Worm (Caenorhabditis elegans) whole organism, early embryonic: ENCODE data around the gene oac-3.

Experiments
- B0310.2 ChIP-seq: sonication (generic microtip); optimal IDR thresholded peaks from 2 replicates; lab custom pipeline; 2016; ENCODE audit warnings: mild to moderate bottlenecking, missing genetic modification characterization, missing compliant biosample characterization
- aly-1 ChIP-seq: sonication (generic microtip); optimal IDR thresholded peaks from 2 replicates; lab custom pipeline; 2016; ENCODE audit warnings: missing genetic modification characterization, missing compliant biosample characterization
- ama-1 ChIP-seq: fragments of 150-350 bp; optimal IDR thresholded peaks from 2 replicates; lab custom pipeline; 2014
- ceh-13 ChIP-seq: fragments of 200-800 bp; sonication (Bioruptor generic); optimal IDR thresholded peaks from 2 replicates; lab custom pipeline; 2018; ENCODE audit warnings: mild to moderate bottlenecking, missing genetic modification characterization, missing compliant biosample characterization
- ceh-36 ChIP-seq: sonication (generic microtip); optimal IDR thresholded peaks from 2 replicates; lab custom pipeline; 2016; ENCODE audit warnings: missing genetic modification characterization, inconsistent platforms, missing compliant biosample characterization
- ets-7 ChIP-seq: sonication (generic microtip); optimal IDR thresholded peaks from 2 replicates; lab custom pipeline; 2016; ENCODE audit warnings: missing genotype, missing genetic modification characterization, missing compliant biosample characterization
- flt-1 ChIP-seq: fragments of 200-800 bp; sonication (Bioruptor generic); IDR thresholded peaks from 2 replicates; pipeline ENCODE4 v1.3.6; 2022; ENCODE audit warnings: missing genetic modification characterization, missing compliant biosample characterization
- hmbx-1 ChIP-seq: sonication (generic microtip); optimal IDR thresholded peaks from 2 replicates; lab custom pipeline; 2016; ENCODE audit warnings: mild to moderate bottlenecking, missing genetic modification characterization, missing compliant biosample characterization
- hmg-4 ChIP-seq: fragments of 200-800 bp; sonication (Bioruptor generic); optimal IDR thresholded peaks from 2 replicates; lab custom pipeline; 2018; ENCODE audit warnings: mild to moderate bottlenecking, missing genetic modification characterization, missing compliant biosample characterization
- hnd-1 ChIP-seq: sonication (generic microtip); optimal IDR thresholded peaks from 2 replicates; lab custom pipeline; 2016; ENCODE audit warnings: missing genetic modification characterization, missing compliant biosample characterization
- pes-1 ChIP-seq: fragments of 200-800 bp; sonication (Bioruptor generic); IDR thresholded peaks from 2 replicates; pipeline ENCODE4 v1.3.6; 2022; ENCODE audit warnings: missing genetic modification reagents, missing genetic modification characterization, missing compliant biosample characterization
- scrt-1 ChIP-seq: fragments of 200-800 bp; sonication (Bioruptor generic); IDR thresholded peaks from 2 replicates; pipeline ENCODE4 v1.3.6; 2022; ENCODE audit warnings: missing genetic modification characterization, missing compliant biosample characterization
- sea-1 ChIP-seq: fragments of 200-800 bp; sonication (Bioruptor generic); conservative IDR thresholded peaks from 2 replicates; pipeline ENCODE4 v1.3.6; 2022; ENCODE audit warnings: missing genetic modification characterization, missing compliant biosample characterization
- tra-4 ChIP-seq: sonication (generic microtip); optimal IDR thresholded peaks from 2 replicates; lab custom pipeline; 2017; ENCODE audit warnings: missing genetic modification characterization, missing compliant biosample characterization

ce11 chrV:13863700-13864099, 35.6 kb upstream of the oac-3 start:
- TF ChIP-seq scrt-1 (no peak), flt-1 (GFP tag; lab: Robert Waterston, UW) (no peak), sea-1 (no peak), B0310.2 (tag; lab: Kevin White, UChicago) (no peak), ets-7 (tag; lab: Kevin White, UChicago) (no peak), ceh-13 (GFP tag; lab: Kevin White, UChicago) (no peak), ama-1 (no peak), aly-1 (tag; lab: Kevin White, UChicago) (no peak), tra-4 (tag; lab: Kevin White, UChicago) (no peak), pes-1 (GFP tag; lab: Robert Waterston, UW) (no peak), hmg-4 (no peak), hmbx-1 (tag; lab: Kevin White, UChicago) (no peak), hnd-1 (tag; lab: Kevin White, UChicago) (no peak), ceh-36 (no peak)
